Worm (Caenorhabditis elegans) whole organism, L1 larva: ENCODE results near the gene srz-31.

Source experiments
- ces-1 ChIP-seq: fragments of 150-350 bp; optimal IDR thresholded peaks from 2 replicates; lab custom pipeline; 2014; ENCODE audit warnings: missing biosample characterization, missing genetic modification reagents, missing genetic modification characterization
- egl-13 ChIP-seq: sonication (generic microtip); optimal IDR thresholded peaks from 2 replicates; lab custom pipeline; 2016; ENCODE audit warnings: missing genotype, missing genetic modification reagents, missing genetic modification characterization, missing compliant biosample characterization
- fos-1 ChIP-seq: fragments of 150-350 bp; optimal IDR thresholded peaks from 2 replicates; lab custom pipeline; 2014; ENCODE audit warnings: missing biosample characterization, missing genetic modification characterization
- lin-15B ChIP-seq: fragments of 150-350 bp; sonication (generic microtip); optimal IDR thresholded peaks from 3 replicates; lab custom pipeline; 2014; ENCODE audit warnings: missing biosample characterization, missing genetic modification characterization
- nhr-11 ChIP-seq: fragments of 150-350 bp; optimal IDR thresholded peaks from 2 replicates; lab custom pipeline; 2014; ENCODE audit warnings: missing biosample characterization, missing genetic modification characterization
- nhr-12 ChIP-seq: sonication (generic microtip); optimal IDR thresholded peaks from 2 replicates; lab custom pipeline; 2017; ENCODE audit warnings: missing biosample characterization, missing genetic modification characterization
- nhr-237 ChIP-seq: fragments of 150-350 bp; optimal IDR thresholded peaks from 2 replicates; lab custom pipeline; 2014; ENCODE audit warnings: missing biosample characterization, missing genetic modification characterization
- nhr-77 ChIP-seq: fragments of 150-350 bp; optimal IDR thresholded peaks from 2 replicates; lab custom pipeline; 2014; ENCODE audit warnings: missing biosample characterization, missing genetic modification characterization
- pag-3 ChIP-seq: sonication (generic microtip); optimal IDR thresholded peaks from 2 replicates; lab custom pipeline; 2017; ENCODE audit warnings: missing genetic modification characterization, mild to moderate bottlenecking, missing compliant biosample characterization, antibody characterized with exemption, borderline replicate concordance; ENCODE audit not compliant: insufficient read depth
- rnt-1 ChIP-seq: sonication (generic microtip); optimal IDR thresholded peaks from 2 replicates; lab custom pipeline; 2016; ENCODE audit warnings: mild to moderate bottlenecking, missing genetic modification characterization, moderate library complexity, missing compliant biosample characterization
- skn-1 ChIP-seq: fragments of 150-350 bp; optimal IDR thresholded peaks from 2 replicates; lab custom pipeline; 2014; ENCODE audit warnings: missing biosample characterization, missing genetic modification characterization
- ztf-11 ChIP-seq, 2 experiments: sonication (generic microtip); optimal IDR thresholded peaks; 2 replicates each; lab custom pipeline; 2016 to 2017; ENCODE audit warnings: missing genetic modification characterization in 2 of 2, missing biosample characterization in 1 of 2, missing compliant biosample characterization in 1 of 2

- no peak for TF ChIP-seq nhr-12 (tag; lab: Kevin White, UChicago)
- no peak for TF ChIP-seq egl-13 (tag; lab: Kevin White, UChicago)
- TF ChIP-seq pag-3 (tag; lab: Kevin White, UChicago): no peak
- TF ChIP-seq nhr-77: no peak
- no peak for TF ChIP-seq ztf-11 (tag; optimal IDR thresholded peaks at IDR 0.05; lab: Kevin White, UChicago)
- TF ChIP-seq lin-15B (tag; lab: Kevin White, UChicago): no peak
- TF ChIP-seq nhr-11 (tag; lab: Kevin White, UChicago): no peak
- TF ChIP-seq nhr-237 (tag; lab: Kevin White, UChicago): no peak
- no peak for TF ChIP-seq ces-1 (GFP tag; lab: Kevin White, UChicago)
- no peak for TF ChIP-seq skn-1 (tag; lab: Kevin White, UChicago)
- no peak for TF ChIP-seq fos-1
- no peak for TF ChIP-seq rnt-1 (tag; lab: Kevin White, UChicago)
Observed at ce11 chrIV:14143042-14143441, 5.9 kb downstream of the srz-31 start.
